Fruit fly (Drosophila melanogaster): Measurements from ENCODE around the gene GMF.
A peak's percentile ranks its signal among the peaks of the same experiment; 100 is the strongest.

The GMF gene

DNA sequence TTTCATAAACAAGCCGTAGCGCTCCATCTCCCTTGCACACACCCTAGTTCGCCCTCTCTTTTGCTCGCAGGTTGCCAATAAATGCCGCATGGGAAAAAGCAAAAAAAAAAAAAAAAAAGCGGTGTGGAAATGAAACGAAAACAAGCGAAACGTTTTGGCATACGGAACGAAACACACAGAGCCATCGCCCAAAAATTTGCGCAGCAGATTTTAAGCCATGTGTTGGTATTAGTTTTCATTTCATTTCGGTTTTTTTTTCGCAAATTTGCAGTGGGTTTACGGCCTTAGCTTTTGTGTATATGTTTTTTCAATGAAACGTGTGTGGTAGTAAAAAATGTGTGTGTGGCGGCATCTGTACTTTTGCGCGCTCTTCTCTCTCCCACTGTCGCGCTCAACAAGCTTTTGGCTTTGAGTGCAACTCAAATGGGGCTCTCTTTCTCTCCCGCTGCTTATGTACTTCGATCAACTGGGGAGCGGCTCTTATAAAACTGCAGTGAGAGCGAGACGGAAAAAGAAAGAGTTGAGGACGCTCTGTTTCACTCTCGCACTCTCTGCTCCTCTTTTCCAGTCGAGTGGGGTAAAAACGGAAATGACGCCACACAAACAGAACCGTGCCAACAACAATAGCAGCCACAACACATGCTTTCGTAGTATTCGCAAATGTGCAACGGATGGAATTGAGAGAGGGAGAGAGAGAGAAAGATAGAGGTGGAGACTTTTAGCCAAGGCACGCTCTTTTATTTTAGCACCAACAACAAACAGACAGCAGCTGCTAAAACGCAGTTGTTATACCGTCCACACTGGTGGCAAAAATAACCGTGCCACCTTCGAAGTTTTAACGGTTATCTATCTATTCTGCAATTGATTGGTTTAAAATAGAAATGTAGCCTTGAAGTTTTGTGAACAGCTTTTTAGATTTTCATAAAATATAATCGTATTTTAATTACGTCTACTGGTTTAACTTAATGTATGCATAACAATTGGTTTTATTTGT, 18.2 kb downstream of the GMF start (continued):
- TF ChIP-seq CG9437 (GFP tag; optimal IDR thresholded peaks at IDR 0.05) (no peak), Jarid2 (GFP tag; optimal IDR thresholded peaks at IDR 0.05) (peak; percentile 30), gcm (GFP tag; optimal IDR thresholded peaks at IDR 0.05) (peak; percentile 2), chm (GFP tag; IDR thresholded peaks at IDR 0.05) (no peak), Hmx (GFP tag; optimal IDR thresholded peaks at IDR 0.05) (peak; percentile 8), toy (GFP tag; IDR thresholded peaks at IDR 0.05) (no peak), CG31224 (GFP tag; IDR thresholded peaks at IDR 0.05) (no peak), HmgD (GFP tag; optimal IDR thresholded peaks at IDR 0.05) (no peak), Hr3 (GFP tag; optimal IDR thresholded peaks at IDR 0.05) (no peak), fd96Cb (tag; optimal IDR thresholded peaks at IDR 0.05) (peak; percentile 24), caup (GFP tag; optimal IDR thresholded peaks at IDR 0.05; ENCODE audit: severe bottlenecking) (peak; percentile 35), NfI (GFP tag; optimal IDR thresholded peaks at IDR 0.05) (peak; percentile 42), pan (optimal IDR thresholded peaks at IDR 0.05) (no peak), pan (GFP tag; optimal IDR thresholded peaks at IDR 0.05 in 1 of 2, IDR thresholded peaks at IDR 0.05 in 1 of 2) (no peak), CHES-1-like (GFP tag; optimal IDR thresholded peaks at IDR 0.05) (peak; percentile 4), CG2875 (GFP tag; optimal IDR thresholded peaks at IDR 0.05) (peak; percentile 4), CoRest (tag; optimal IDR thresholded peaks at IDR 0.05) (peak; percentile 46), chif (GFP tag; optimal IDR thresholded peaks at IDR 0.05) (peak in 1 of 2 experiments; percentile 20), CG11398 (GFP tag; optimal IDR thresholded peaks at IDR 0.05) (no peak), CG43689 (GFP tag; IDR thresholded peaks at IDR 0.05) (no peak), CG4328 (GFP tag; optimal IDR thresholded peaks at IDR 0.05) (peak; percentile 25), ash1 (GFP tag; optimal IDR thresholded peaks at IDR 0.05) (no peak), en (GFP tag; optimal IDR thresholded peaks at IDR 0.05) (no peak), kay (GFP tag; optimal IDR thresholded peaks at IDR 0.05) (no peak), Optix (GFP tag; IDR thresholded peaks at IDR 0.05) (no peak), CG10209 (GFP tag; optimal IDR thresholded peaks at IDR 0.05) (peak; percentile 25), CG18476 (GFP tag; optimal IDR thresholded peaks at IDR 0.05) (peak; percentile 25), emc (GFP tag; optimal IDR thresholded peaks at IDR 0.05) (no peak), CG7745 (tag; optimal IDR thresholded peaks at IDR 0.05) (no peak), CG14441 (GFP tag; IDR thresholded peaks at IDR 0.05) (no peak), stwl (tag; optimal IDR thresholded peaks at IDR 0.05) (no peak), Atf3 (GFP tag; optimal IDR thresholded peaks at IDR 0.05) (no peak), phol (tag; optimal IDR thresholded peaks at IDR 0.05) (peak; percentile 21), CG13624 (GFP tag; optimal IDR thresholded peaks at IDR 0.05) (peak; percentile 76), schlank (tag; optimal IDR thresholded peaks at IDR 0.05) (peak; percentile 47), CG2889 (GFP tag; IDR thresholded peaks at IDR 0.05) (no peak), gsb-n (tag; optimal IDR thresholded peaks at IDR 0.05) (peak; percentile 19), Chrac-16 (GFP tag; optimal IDR thresholded peaks at IDR 0.05) (peak; percentile 33), CG11085 (GFP tag; IDR thresholded peaks at IDR 0.05) (no peak), CG13424 (tag; optimal IDR thresholded peaks at IDR 0.05) (peak; percentile 29), MESR4 (GFP tag; optimal IDR thresholded peaks at IDR 0.05) (no peak), crc (GFP tag; optimal IDR thresholded peaks at IDR 0.05) (no peak), org-1 (GFP tag; optimal IDR thresholded peaks at IDR 0.05) (peak; percentile 52), Adf1 (GFP tag; IDR thresholded peaks at IDR 0.05) (no peak), CG7963 (GFP tag; IDR thresholded peaks at IDR 0.05; ENCODE audit: partially characterized antibody) (no peak), CG14710 (tag; optimal IDR thresholded peaks at IDR 0.05) (no peak), CG33213 (GFP tag; optimal IDR thresholded peaks at IDR 0.05) (no peak), pita (GFP tag; optimal IDR thresholded peaks at IDR 0.05) (no peak)

Data from whole organism, embryonic.